Fruit fly (Drosophila melanogaster): ENCODE results near the gene Vps2.

DNA sequence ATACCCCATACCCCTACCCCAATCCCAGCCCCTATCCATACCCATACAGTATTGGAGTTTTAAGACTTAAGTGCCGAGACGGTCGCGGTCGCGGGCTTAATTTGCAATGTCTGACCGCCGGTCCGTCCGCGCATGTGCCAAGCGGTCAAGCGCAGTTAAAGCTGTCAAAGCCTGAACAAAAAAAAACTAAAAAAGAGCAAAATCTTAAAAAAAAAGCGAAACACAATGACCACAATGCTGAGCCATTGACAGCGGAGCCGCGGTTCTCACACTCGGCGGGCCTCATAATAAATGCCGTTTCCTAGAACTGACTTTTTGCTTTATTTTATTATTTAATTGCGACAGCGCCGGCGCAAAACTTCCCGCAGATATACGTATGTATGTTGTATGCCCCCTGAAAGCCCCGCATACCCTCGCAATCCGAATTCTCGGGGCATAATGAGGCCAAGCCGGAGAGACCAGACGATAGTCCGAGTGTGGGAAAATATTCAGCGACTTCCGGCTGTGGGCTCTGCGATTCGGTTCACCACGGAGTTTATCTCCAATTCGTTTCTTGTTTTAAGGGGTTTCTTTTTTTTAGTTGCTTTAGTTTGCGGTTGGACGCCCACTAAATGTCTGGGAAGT, 48.1 kb upstream of the Vps2 start:
- TF ChIP-seq rgr (GFP tag; optimal IDR thresholded peaks at IDR 0.05): no peak
- TF ChIP-seq psq (GFP tag; optimal IDR thresholded peaks at IDR 0.05): no peak
- TF ChIP-seq Mio (GFP tag; optimal IDR thresholded peaks at IDR 0.05): no peak
- no peak for TF ChIP-seq jim (GFP tag; optimal IDR thresholded peaks at IDR 0.05)
- no peak for TF ChIP-seq brk (GFP tag; optimal IDR thresholded peaks at IDR 0.05)
- no peak for TF ChIP-seq Hnf4 (GFP tag; optimal IDR thresholded peaks at IDR 0.05)
- TF ChIP-seq fru (GFP tag; optimal IDR thresholded peaks at IDR 0.05): no peak
- no peak for TF ChIP-seq foxo (GFP tag; optimal IDR thresholded peaks at IDR 0.05)
- TF ChIP-seq br (GFP tag; optimal IDR thresholded peaks at IDR 0.05): no peak
- TF ChIP-seq pan (optimal IDR thresholded peaks at IDR 0.05): no peak
- no peak for TF ChIP-seq h (GFP tag; optimal IDR thresholded peaks at IDR 0.05)
- no peak for TF ChIP-seq Hr78 (GFP tag; optimal IDR thresholded peaks at IDR 0.05)
- TF ChIP-seq Jra (GFP tag; optimal IDR thresholded peaks at IDR 0.05): no peak
